Worm (Caenorhabditis elegans) whole organism, late embryonic: Measurements from ENCODE around the gene Y27F2A.10.

Source experiments
- C38D4.7 ChIP-seq: fragments of 200-800 bp; sonication (Bioruptor generic); optimal IDR thresholded peaks from 2 replicates; lab custom pipeline; 2018; ENCODE audit warnings: mild to moderate bottlenecking, missing genetic modification characterization, moderate library complexity, missing compliant biosample characterization
- Y22D7AL.16 ChIP-seq: sonication (generic microtip); optimal IDR thresholded peaks from 2 replicates; lab custom pipeline; 2016; ENCODE audit warnings: missing genetic modification characterization, missing compliant biosample characterization
- ama-1 ChIP-seq: fragments of 150-350 bp; optimal IDR thresholded peaks from 2 replicates; lab custom pipeline; 2014
- elt-2 ChIP-seq: sonication (generic microtip); optimal IDR thresholded peaks from 2 replicates; lab custom pipeline; 2016; ENCODE audit warnings: missing genetic modification reagents, missing genetic modification characterization, missing compliant biosample characterization
- fkh-10 ChIP-seq: fragments of 150-350 bp; optimal IDR thresholded peaks from 2 replicates; lab custom pipeline; 2014; ENCODE audit warnings: missing biosample characterization, missing genetic modification reagents, missing genetic modification characterization
- nfya-1 ChIP-seq: sonication (generic microtip); optimal IDR thresholded peaks from 2 replicates; lab custom pipeline; 2017; ENCODE audit warnings: missing genetic modification characterization, mild to moderate bottlenecking, missing compliant biosample characterization, antibody characterized with exemption, moderate library complexity
- pat-9 ChIP-seq: fragments of 200-800 bp; sonication (Bioruptor generic); optimal IDR thresholded peaks from 2 replicates; lab custom pipeline; 2018; ENCODE audit warnings: mild to moderate bottlenecking, missing genetic modification characterization, moderate library complexity, missing compliant biosample characterization
- pqm-1 ChIP-seq: sonication (generic microtip); optimal IDR thresholded peaks from 2 replicates; lab custom pipeline; 2016; ENCODE audit warnings: missing genetic modification characterization, missing compliant biosample characterization
- tbx-2 ChIP-seq: sonication (generic microtip); optimal IDR thresholded peaks from 2 replicates; lab custom pipeline; 2016; ENCODE audit warnings: missing genetic modification characterization, missing compliant biosample characterization

- TF ChIP-seq Y22D7AL.16: no peak
- TF ChIP-seq pqm-1 (tag; lab: Kevin White, UChicago): no peak
- TF ChIP-seq C38D4.7 (GFP tag; lab: Kevin White, UChicago): no peak
- no peak for TF ChIP-seq ama-1 (lab: Kevin White, UChicago)
- no peak for TF ChIP-seq fkh-10 (GFP tag; lab: Kevin White, UChicago)
- no peak for TF ChIP-seq elt-2
- no peak for TF ChIP-seq nfya-1 (tag; lab: Kevin White, UChicago)
- TF ChIP-seq tbx-2: no peak
- no peak for TF ChIP-seq pat-9
Measured at ce11 chrII:3221730-3222129, 49.7 kb upstream of the Y27F2A.10 start, which contains the start of gene ZC239.14.
